Worm (Caenorhabditis elegans) whole organism, young adult: ENCODE results near the gene Y44A6D.7.

ENCODE experiments used
- C17E4.6 ChIP-seq: fragments of 200-800 bp; sonication (Bioruptor generic); IDR thresholded peaks from 2 replicates; pipeline ENCODE4 v1.3.6; 2022; ENCODE audit warnings: missing genetic modification reagents, missing genetic modification characterization, missing compliant biosample characterization
- D2030.7 ChIP-seq: fragments of 200-800 bp; sonication (Bioruptor generic); IDR thresholded peaks from 2 replicates; pipeline ENCODE4 v1.3.6; 2022; ENCODE audit warnings: missing genetic modification reagents, missing genetic modification characterization, missing compliant biosample characterization
- F23B12.7 ChIP-seq: sonication (generic microtip); optimal IDR thresholded peaks from 2 replicates; lab custom pipeline; 2017; ENCODE audit warnings: missing genetic modification characterization, mild to moderate bottlenecking, missing compliant biosample characterization, antibody characterized with exemption, moderate library complexity; ENCODE audit not compliant: insufficient read depth
- F37B4.10 ChIP-seq: fragments of 200-800 bp; sonication (Bioruptor generic); IDR thresholded peaks from 2 replicates; pipeline ENCODE4 v1.3.6; 2022; ENCODE audit warnings: missing genetic modification characterization, missing compliant biosample characterization
- F49E8.2 ChIP-seq: sonication (generic microtip); optimal IDR thresholded peaks from 3 replicates; lab custom pipeline; 2017; ENCODE audit warnings: missing genetic modification characterization, mild to moderate bottlenecking, missing compliant biosample characterization, antibody characterized with exemption, moderate library complexity; ENCODE audit not compliant: insufficient read depth
- F52B5.7 ChIP-seq: sonication (generic microtip); optimal IDR thresholded peaks from 2 replicates; lab custom pipeline; 2016; ENCODE audit warnings: mild to moderate bottlenecking, missing genetic modification characterization, missing compliant biosample characterization
- F57A8.1 ChIP-seq: fragments of 200-800 bp; sonication (Bioruptor generic); optimal IDR thresholded peaks from 2 replicates; lab custom pipeline; 2018; ENCODE audit warnings: mild to moderate bottlenecking, missing genetic modification characterization, moderate library complexity, missing compliant biosample characterization
- Y53F4B.3 ChIP-seq: fragments of 200-800 bp; sonication (Bioruptor generic); IDR thresholded peaks from 2 replicates; pipeline ENCODE4 v1.3.6; 2022; ENCODE audit warnings: missing genetic modification reagents, missing genetic modification characterization, missing compliant biosample characterization
- Y56A3A.18 ChIP-seq: fragments of 200-800 bp; sonication (Bioruptor generic); IDR thresholded peaks from 2 replicates; pipeline ENCODE4 v1.3.6; 2022; ENCODE audit warnings: missing genetic modification reagents, missing genetic modification characterization, missing compliant biosample characterization
- ZK185.1 ChIP-seq: sonication (generic microtip); optimal IDR thresholded peaks from 2 replicates; lab custom pipeline; 2016; ENCODE audit warnings: mild to moderate bottlenecking, missing genetic modification characterization, missing compliant biosample characterization; ENCODE audit not compliant: poor library complexity, severe bottlenecking
- ama-1 ChIP-seq, 3 experiments: fragments of 150-350 bp in 1 of 3; sonication (generic microtip) in 2 of 3; optimal IDR thresholded peaks; 2 replicates each; lab custom pipeline; 2014 to 2018; ENCODE audit warnings: missing biosample characterization in 2 of 3, missing genetic modification characterization in 2 of 3, missing genetic modification reagents in 2 of 3
- athp-1 ChIP-seq: sonication (generic microtip); optimal IDR thresholded peaks from 2 replicates; lab custom pipeline; 2017; ENCODE audit warnings: mild to moderate bottlenecking, missing genetic modification characterization, missing compliant biosample characterization
- attf-3 ChIP-seq: fragments of 200-800 bp; sonication (Bioruptor generic); conservative IDR thresholded peaks from 2 replicates; pipeline ENCODE4 v1.3.6; 2022; ENCODE audit warnings: missing genetic modification reagents, missing genetic modification characterization, missing compliant biosample characterization
- bed-1 ChIP-seq: fragments of 200-800 bp; sonication (Bioruptor generic); IDR thresholded peaks from 2 replicates; pipeline ENCODE4 v1.3.6; 2022; ENCODE audit warnings: missing genetic modification reagents, missing genetic modification characterization, missing compliant biosample characterization
- cebp-1 ChIP-seq, 2 experiments: fragments of 200-800 bp in 1 of 2; sonication (Bioruptor generic) in 1 of 2; sonication (generic microtip) in 1 of 2; IDR thresholded peaks in 1 of 2; optimal IDR thresholded peaks in 1 of 2; 2 replicates each; pipeline versions ENCODE4 v1.3.6 to Lab custom; 2017 to 2022; ENCODE audit warnings: missing compliant biosample characterization in 2 of 2, missing genetic modification characterization in 2 of 2, mild to moderate bottlenecking in 1 of 2, missing genetic modification reagents in 1 of 2, moderate library complexity in 1 of 2
- chd-7 ChIP-seq: sonication (generic microtip); optimal IDR thresholded peaks from 2 replicates; lab custom pipeline; 2016; ENCODE audit warnings: mild to moderate bottlenecking, missing genetic modification characterization, moderate library complexity, missing compliant biosample characterization
- dpff-1 ChIP-seq: sonication (generic microtip); optimal IDR thresholded peaks from 2 replicates; lab custom pipeline; 2017; ENCODE audit warnings: mild to moderate bottlenecking, missing genetic modification characterization, missing compliant biosample characterization
- hlh-26 ChIP-seq: fragments of 200-800 bp; sonication (Bioruptor generic); conservative IDR thresholded peaks from 2 replicates; pipeline ENCODE4 v1.3.6; 2022; ENCODE audit warnings: missing genetic modification reagents, missing genetic modification characterization, missing compliant biosample characterization
- hsf-1 ChIP-seq: fragments of 200-800 bp; sonication (Bioruptor generic); IDR thresholded peaks from 2 replicates; pipeline ENCODE4 v1.3.6; 2022; ENCODE audit warnings: missing genetic modification reagents, missing genetic modification characterization, missing compliant biosample characterization
- lag-1 ChIP-seq: fragments of 200-800 bp; sonication (Bioruptor generic); IDR thresholded peaks from 2 replicates; pipeline ENCODE4 v1.3.6; 2022; ENCODE audit warnings: missing genetic modification reagents, missing genetic modification characterization, missing compliant biosample characterization
- madf-3 ChIP-seq: fragments of 200-800 bp; sonication (Bioruptor generic); IDR thresholded peaks from 2 replicates; pipeline ENCODE4 v1.3.6; 2022; ENCODE audit warnings: missing genetic modification reagents, missing genetic modification characterization, missing compliant biosample characterization
- mcd-1 ChIP-seq: fragments of 200-800 bp; sonication (Bioruptor generic); IDR thresholded peaks from 2 replicates; pipeline ENCODE4 v1.3.6; 2022; ENCODE audit warnings: missing genetic modification reagents, missing genetic modification characterization, missing compliant biosample characterization
- nhr-120 ChIP-seq: fragments of 200-800 bp; sonication (Bioruptor generic); IDR thresholded peaks from 2 replicates; pipeline ENCODE4 v1.3.6; 2022; ENCODE audit warnings: missing genetic modification characterization, missing compliant biosample characterization
- nhr-27 ChIP-seq: fragments of 200-800 bp; sonication (Bioruptor generic); optimal IDR thresholded peaks from 2 replicates; lab custom pipeline; 2018; ENCODE audit warnings: mild to moderate bottlenecking, missing genetic modification characterization, moderate library complexity, missing compliant biosample characterization
- pha-4 ChIP-seq: fragments of 150-350 bp; sonication (generic microtip); optimal IDR thresholded peaks from 2 replicates; lab custom pipeline; 2014; ENCODE audit warnings: missing biosample characterization, missing genetic modification reagents, missing genetic modification characterization
- rpc-1 ChIP-seq, 2 experiments: fragments of 150-350 bp in 1 of 2; sonication (generic microtip) in 1 of 2; optimal IDR thresholded peaks; 2 replicates each; lab custom pipeline; 2014 to 2018; ENCODE audit warnings: missing biosample characterization in 1 of 2, missing genetic modification characterization in 1 of 2, missing genetic modification reagents in 1 of 2, missing genotype in 1 of 2
- sdz-38 ChIP-seq: sonication (generic microtip); optimal IDR thresholded peaks from 2 replicates; lab custom pipeline; 2016; ENCODE audit warnings: missing genotype, missing genetic modification characterization, missing compliant biosample characterization
- snpc-1.1 ChIP-seq: sonication (generic microtip); optimal IDR thresholded peaks from 2 replicates; lab custom pipeline; 2017; ENCODE audit warnings: missing genetic modification characterization, mild to moderate bottlenecking, missing compliant biosample characterization, antibody characterized with exemption, moderate library complexity, missing genotype, missing genetic modification reagents; ENCODE audit not compliant: insufficient read depth
- snpc-1.3 ChIP-seq: sonication (generic microtip); optimal IDR thresholded peaks from 2 replicates; lab custom pipeline; 2017; ENCODE audit warnings: missing genetic modification characterization, mild to moderate bottlenecking, missing compliant biosample characterization, antibody characterized with exemption, moderate library complexity, missing genotype, missing genetic modification reagents; ENCODE audit not compliant: insufficient read depth
- snpc-3.4 ChIP-seq: sonication (generic microtip); optimal IDR thresholded peaks from 2 replicates; lab custom pipeline; 2017; ENCODE audit warnings: missing genetic modification characterization, mild to moderate bottlenecking, missing compliant biosample characterization, antibody characterized with exemption, moderate library complexity, missing genotype, missing genetic modification reagents
- snpc-4 ChIP-seq, 5 experiments: fragments of 150-350 bp in 1 of 5; sonication (generic microtip) in 4 of 5; optimal IDR thresholded peaks; 2 replicates each; lab custom pipeline; 2014 to 2018; ENCODE audit warnings: missing genetic modification characterization in 5 of 5, missing biosample characterization in 3 of 5, antibody characterized with exemption in 2 of 5, mild to moderate bottlenecking in 2 of 5, missing compliant biosample characterization in 2 of 5, missing genotype in 2 of 5, moderate library complexity in 2 of 5, missing genetic modification reagents in 1 of 5

Gene Y44A6D.7

ce11 chrV:20847743-20848229 is 33.3 kb downstream of the Y44A6D.7 start (continued):
- TF ChIP-seq nhr-27 (tag; lab: Kevin White, UChicago) (peak; percentile 22), F52B5.7 (tag; lab: Kevin White, UChicago) (peak; percentile 53), mcd-1 (GFP tag; lab: Robert Waterston, UW) (peak; percentile 41; the same call in 1 of the 2 replicates), hsf-1 (GFP tag; lab: Robert Waterston, UW) (peak; percentile 73), dpff-1 (peak; percentile 37), C17E4.6 (GFP tag; lab: Robert Waterston, UW) (no peak; the same call in 1 of the 2 replicates), attf-3 (GFP tag; lab: Robert Waterston, UW) (no peak), athp-1 (tag; lab: Kevin White, UChicago) (peak; percentile 72)
- TF ChIP-seq, all 124 proteins: peak for 49

DNA sequence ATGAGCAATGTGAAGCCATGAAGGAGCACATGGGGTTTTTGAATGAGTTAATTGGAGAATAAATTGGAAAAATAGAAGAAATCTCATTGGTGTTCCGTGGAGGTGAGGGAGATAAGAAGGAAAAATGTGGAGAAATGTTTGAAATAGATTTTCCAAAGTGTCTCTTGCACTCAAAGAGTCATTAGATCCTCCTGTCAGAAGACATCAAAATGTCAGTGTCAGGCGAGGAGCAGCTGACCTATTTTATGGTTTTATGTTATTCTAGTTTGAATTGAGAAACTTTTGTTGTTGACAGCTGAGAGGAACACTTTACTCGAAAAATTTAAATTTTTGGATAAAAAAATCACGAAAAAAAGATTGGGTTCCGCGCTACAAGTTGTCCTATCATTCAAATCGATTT is 36.1 kb downstream of the Y44A6D.7 start, which contains the start of gene clec-264:
Gene clec-264 (minus strand): TSS at position 122 of the 400 bp plus-strand sequence.
- TF ChIP-seq lag-1 (GFP tag; lab: Robert Waterston, UW): no peak
- no peak for TF ChIP-seq sdz-38
- TF ChIP-seq snpc-4 (GFP tag; optimal IDR thresholded peaks at IDR 0.05; lab: Kevin White, UChicago): no peak
- no peak for TF ChIP-seq snpc-4 (tag; optimal IDR thresholded peaks at IDR 0.05; lab: Kevin White, UChicago)
- TF ChIP-seq hlh-26 (GFP tag; lab: Robert Waterston, UW): no peak
- TF ChIP-seq F57A8.1: no peak
- TF ChIP-seq madf-3 (GFP tag; lab: Robert Waterston, UW): no peak
- TF ChIP-seq cebp-1 (GFP tag; IDR thresholded peaks at IDR 0.05; lab: Robert Waterston, UW): no peak
- TF ChIP-seq cebp-1 (tag; optimal IDR thresholded peaks at IDR 0.05; lab: Kevin White, UChicago): no peak
- TF ChIP-seq D2030.7: no peak
- TF ChIP-seq chd-7 (tag; lab: Kevin White, UChicago): no peak
- TF ChIP-seq F37B4.10 (GFP tag; lab: Robert Waterston, UW): no peak
- no peak for TF ChIP-seq pha-4 (tag; lab: Kevin White, UChicago)
- no peak for TF ChIP-seq nhr-120 (GFP tag; lab: Robert Waterston, UW)

DNA sequence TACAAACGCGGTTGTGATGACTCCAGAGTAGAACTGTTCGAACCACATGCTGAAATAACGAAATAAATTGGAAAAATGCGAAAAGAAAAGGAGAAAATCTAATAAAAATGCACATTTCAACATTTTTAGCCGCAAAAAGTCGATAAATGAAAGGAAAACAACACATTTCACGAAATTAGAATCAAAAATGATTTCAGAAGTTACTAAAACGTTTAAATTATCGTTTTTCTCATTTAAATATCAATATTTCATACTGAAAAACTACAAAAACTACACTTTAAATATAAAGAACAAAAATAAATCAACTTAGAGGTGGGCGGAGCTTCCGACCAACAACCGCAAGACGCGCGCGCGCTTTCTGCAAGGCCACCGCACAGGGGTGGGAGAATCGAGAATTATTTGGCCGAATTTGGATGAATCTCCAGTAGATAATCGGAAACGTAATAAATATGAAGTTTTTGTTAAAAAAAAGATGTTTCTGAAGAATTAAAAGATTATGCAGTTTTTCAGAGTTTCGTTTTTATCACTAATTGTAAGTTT is 37.4 kb downstream of the Y44A6D.7 start, which contains the start of gene ndua-1:
Gene ndua-1 (minus strand): TSS at position 51 of the 540 bp plus-strand sequence.
- TF ChIP-seq F23B12.7 (tag; lab: Kevin White, UChicago) (peak; percentile 50), Y53F4B.3 (GFP tag; lab: Robert Waterston, UW) (no peak), mcd-1 (GFP tag; lab: Robert Waterston, UW) (0 out of 2 replicates have a peak, but pooled peaks have one; percentile 30), Y56A3A.18 (no peak), ZK185.1 (peak; percentile 20), dpff-1 (no peak), snpc-1.3 (tag; lab: Kevin White, UChicago) (peak; percentile 17), D2030.7 (peak; percentile 49), rpc-1 (optimal IDR thresholded peaks at IDR 0.05; lab: Kevin White, UChicago) (peak; percentile 19), rpc-1 (tag; optimal IDR thresholded peaks at IDR 0.05; lab: Kevin White, UChicago) (no peak), F49E8.2 (no peak), bed-1 (no peak), snpc-1.1 (peak; percentile 26), snpc-3.4 (tag; lab: Kevin White, UChicago) (no peak), F37B4.10 (GFP tag; lab: Robert Waterston, UW) (no peak), ama-1 (optimal IDR thresholded peaks at IDR 0.05; lab: Kevin White, UChicago) (no peak), ama-1 (GFP tag; optimal IDR thresholded peaks at IDR 0.05; lab: Kevin White, UChicago) (peak in 1 of 2 experiments; percentile 28)
